Worm (Caenorhabditis elegans): ENCODE results near the gene arrd-26.

- TF ChIP-seq ceh-13 (GFP tag; optimal IDR thresholded peaks at IDR 0.05) = no peak
- TF ChIP-seq ama-1 (optimal IDR thresholded peaks at IDR 0.05) = no peak
- TF ChIP-seq hnd-1 (tag; optimal IDR thresholded peaks at IDR 0.05) = no peak
- TF ChIP-seq hmbx-1 (tag; optimal IDR thresholded peaks at IDR 0.05) = no peak
- TF ChIP-seq sea-1 (GFP tag; conservative IDR thresholded peaks at IDR 0.05) = no peak
- TF ChIP-seq F13C5.2 (tag; optimal IDR thresholded peaks at IDR 0.05) = no peak
- no peak for TF ChIP-seq hmg-4 (GFP tag; optimal IDR thresholded peaks at IDR 0.05)
- TF ChIP-seq B0310.2 (tag; optimal IDR thresholded peaks at IDR 0.05) = no peak
- no peak for TF ChIP-seq aly-1 (tag; optimal IDR thresholded peaks at IDR 0.05)
Measured at ce11 chrIV:2106708-2107107, 40.7 kb downstream of the arrd-26 start.
